Fruit fly (Drosophila melanogaster): Measurements from ENCODE around the gene CG43391.

The CG43391 gene

DNA sequence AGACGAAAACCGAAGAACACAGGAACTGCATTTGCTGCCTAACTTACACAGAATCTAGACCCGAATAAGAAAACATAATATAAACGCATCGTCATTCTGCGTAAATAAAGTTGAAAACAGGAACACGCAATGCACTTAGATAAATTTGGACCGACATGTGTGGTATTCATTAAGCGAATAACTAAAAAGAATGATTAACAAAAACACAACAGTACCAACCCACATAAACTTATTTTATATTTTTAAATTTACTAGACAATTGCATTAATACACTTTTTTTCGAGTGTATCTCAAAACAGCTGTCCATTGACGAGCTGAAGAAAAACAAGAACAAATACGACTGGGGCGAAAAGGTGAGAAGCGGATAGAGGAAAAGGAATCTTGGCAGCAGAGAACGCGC, 26.5 kb downstream of the CG43391 start:
- TF ChIP-seq Clk (GFP tag; optimal IDR thresholded peaks at IDR 0.05) (no peak), CG7101 (tag; optimal IDR thresholded peaks at IDR 0.05) (peak; percentile 6), CG33017 (tag; optimal IDR thresholded peaks at IDR 0.05) (no peak), CG7045 (GFP tag; optimal IDR thresholded peaks at IDR 0.05) (no peak), ovo (GFP tag; optimal IDR thresholded peaks at IDR 0.05) (no peak), pad (GFP tag; optimal IDR thresholded peaks at IDR 0.05) (no peak), bab1 (GFP tag; optimal IDR thresholded peaks at IDR 0.05) (no peak), toe (GFP tag; optimal IDR thresholded peaks at IDR 0.05) (no peak), kay (GFP tag; ENCODE audit: borderline replicate concordance) (no peak), tj (GFP tag; optimal IDR thresholded peaks at IDR 0.05) (no peak), CG14711 (tag; optimal IDR thresholded peaks at IDR 0.05) (peak; percentile 11), CG12768 (GFP tag; optimal IDR thresholded peaks at IDR 0.05) (no peak), Crg-1 (GFP tag; optimal IDR thresholded peaks at IDR 0.05) (no peak)

DNA sequence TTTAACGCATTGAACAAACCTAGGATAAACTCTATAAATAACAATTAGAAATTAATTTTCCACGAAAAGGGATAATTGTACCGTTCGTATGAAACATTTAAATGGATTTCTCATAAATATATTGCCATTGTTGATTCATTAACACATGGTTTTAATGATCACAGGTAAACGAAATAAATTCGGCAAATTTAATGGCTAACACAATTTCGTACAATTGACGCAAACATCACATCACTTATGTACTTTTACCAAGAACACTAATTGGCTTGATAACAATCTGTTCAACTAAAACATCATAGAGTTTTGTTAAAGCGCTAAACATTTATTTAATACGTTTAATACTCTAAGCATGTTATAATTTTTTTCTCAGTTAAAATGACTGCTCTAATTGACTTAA, 27.1 kb downstream of the CG43391 start:
- TF ChIP-seq CG14711 (tag; optimal IDR thresholded peaks at IDR 0.05) (no peak), CG7045 (GFP tag; optimal IDR thresholded peaks at IDR 0.05) (no peak), CG11617 (GFP tag; optimal IDR thresholded peaks at IDR 0.05) (no peak), cic (GFP tag; optimal IDR thresholded peaks at IDR 0.05) (no peak), tj (GFP tag; optimal IDR thresholded peaks at IDR 0.05) (no peak), toe (GFP tag; optimal IDR thresholded peaks at IDR 0.05) (no peak), Clk (GFP tag; optimal IDR thresholded peaks at IDR 0.05) (no peak), Mnt (GFP tag; optimal IDR thresholded peaks at IDR 0.05) (no peak), CG5204 (GFP tag; optimal IDR thresholded peaks at IDR 0.05) (no peak)

DNA sequence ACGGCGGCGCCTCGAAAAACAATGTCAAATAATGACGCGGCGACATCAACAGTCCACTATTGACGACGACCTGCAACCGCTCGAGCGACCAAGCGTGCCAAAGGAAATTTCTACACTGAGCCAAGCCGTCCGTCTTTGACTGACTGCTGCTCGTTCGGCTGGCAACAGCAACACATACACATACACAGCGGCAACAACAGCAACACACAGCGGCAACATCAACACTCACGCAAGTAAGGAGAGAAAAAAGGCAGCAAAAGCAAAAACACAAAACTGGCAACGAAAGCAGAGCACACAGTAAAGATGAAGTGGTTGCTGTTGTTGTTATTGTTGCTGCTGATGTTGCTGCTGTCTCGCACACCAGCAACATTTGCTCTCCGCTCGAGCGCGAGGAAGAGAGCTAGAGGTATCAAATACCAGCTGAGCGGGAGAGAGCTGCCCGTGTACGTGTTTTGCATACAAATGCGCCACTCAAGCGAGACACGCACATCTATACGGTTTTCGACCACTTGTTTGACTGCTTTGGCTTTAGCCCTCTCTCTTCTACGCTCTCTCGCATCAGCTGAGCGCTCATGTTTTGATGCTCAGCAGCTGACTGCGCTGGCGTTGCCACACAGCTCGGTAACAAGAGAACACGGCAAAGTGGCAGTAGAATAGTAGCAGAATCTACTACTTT, 27.7 kb downstream of the CG43391 start:
- TF ChIP-seq Mnt (GFP tag; optimal IDR thresholded peaks at IDR 0.05) = peak; percentile 72
- TF ChIP-seq CG1620 (GFP tag; optimal IDR thresholded peaks at IDR 0.05) = no peak
- TF ChIP-seq tj (GFP tag; optimal IDR thresholded peaks at IDR 0.05) = peak; percentile 85
- peak; percentile 87 for TF ChIP-seq CG12768 (GFP tag; optimal IDR thresholded peaks at IDR 0.05)
- no peak for TF ChIP-seq Hr96 (GFP tag; optimal IDR thresholded peaks at IDR 0.05)
- peak; percentile 38 for TF ChIP-seq CG7101 (tag; optimal IDR thresholded peaks at IDR 0.05)
- TF ChIP-seq bab1 (GFP tag; optimal IDR thresholded peaks at IDR 0.05) = peak; percentile 57
- peak; percentile 22 for TF ChIP-seq CG33017 (tag; optimal IDR thresholded peaks at IDR 0.05)
- peak; percentile 22 for TF ChIP-seq pad (GFP tag; optimal IDR thresholded peaks at IDR 0.05)
- peak; percentile 32 for TF ChIP-seq CG11617 (GFP tag; optimal IDR thresholded peaks at IDR 0.05)
- no peak for TF ChIP-seq CG14711 (tag; optimal IDR thresholded peaks at IDR 0.05)
- TF ChIP-seq cic (GFP tag; optimal IDR thresholded peaks at IDR 0.05) = peak; percentile 90
- TF ChIP-seq CG7045 (GFP tag; optimal IDR thresholded peaks at IDR 0.05) = no peak
- peak; percentile 25 for TF ChIP-seq Crg-1 (GFP tag; optimal IDR thresholded peaks at IDR 0.05)

DNA sequence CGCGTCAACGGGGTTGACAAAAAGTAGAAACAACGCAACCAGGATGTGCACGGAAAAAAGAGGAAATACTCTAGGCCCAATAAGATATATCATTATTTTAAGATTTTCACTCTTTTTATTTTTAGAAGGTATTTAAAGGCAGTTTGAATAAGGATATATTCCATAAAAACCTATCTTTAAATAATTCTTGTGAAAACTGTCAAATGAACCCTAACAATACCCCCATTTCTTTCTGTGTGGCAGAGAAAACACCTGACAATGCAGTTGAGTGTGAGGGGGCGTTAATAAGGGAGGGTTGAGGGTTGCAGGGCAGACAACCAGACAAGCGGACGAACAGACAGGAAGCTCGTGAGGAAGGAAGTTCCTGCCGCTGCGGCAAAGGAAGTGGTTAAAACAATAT, 28.9 kb downstream of the CG43391 start:
- TF ChIP-seq tj (GFP tag; optimal IDR thresholded peaks at IDR 0.05) (peak; percentile 1), cnc (optimal IDR thresholded peaks at IDR 0.05) (no peak), CG7045 (GFP tag; optimal IDR thresholded peaks at IDR 0.05) (no peak), CG14711 (tag; optimal IDR thresholded peaks at IDR 0.05) (peak; percentile 19), CG33017 (tag; optimal IDR thresholded peaks at IDR 0.05) (peak; percentile 11)

DNA sequence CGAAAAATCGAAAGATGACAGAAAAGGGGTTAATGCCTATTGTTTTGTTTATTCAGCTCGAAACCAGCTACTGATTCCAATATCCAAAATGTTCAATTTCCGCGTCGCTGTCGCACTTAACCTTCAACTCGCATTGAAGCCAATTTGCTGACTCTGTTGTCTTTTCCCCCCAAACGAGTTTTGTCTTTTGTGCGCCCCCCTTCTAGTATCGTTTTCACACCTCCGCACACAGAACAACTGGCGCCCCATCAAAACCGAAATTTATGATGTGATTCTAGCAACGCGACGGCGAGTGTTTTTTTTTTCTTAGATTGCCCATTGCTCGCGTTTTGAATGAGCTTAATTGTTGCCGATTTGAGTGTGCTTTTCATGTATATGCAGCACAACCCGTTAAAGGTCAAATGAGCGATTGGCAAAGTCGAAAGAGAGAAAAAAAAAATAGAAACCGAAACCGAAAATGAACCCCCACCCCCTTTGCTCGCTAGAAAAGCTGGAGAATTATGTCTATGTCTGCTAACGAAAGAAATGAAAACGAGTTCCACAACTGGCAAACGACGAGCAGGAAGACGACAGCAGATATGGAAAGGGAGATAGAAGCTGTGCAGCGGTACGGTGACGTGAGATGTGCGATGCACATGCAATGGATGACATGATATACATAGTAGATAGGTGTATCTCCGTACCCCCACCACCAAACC, 30.3 kb downstream of the CG43391 start:
- TF ChIP-seq tj (GFP tag; optimal IDR thresholded peaks at IDR 0.05) (peak; percentile 89), pad (GFP tag; optimal IDR thresholded peaks at IDR 0.05) (no peak), CG14711 (tag; optimal IDR thresholded peaks at IDR 0.05) (no peak), CG7045 (GFP tag; optimal IDR thresholded peaks at IDR 0.05) (no peak)

DNA sequence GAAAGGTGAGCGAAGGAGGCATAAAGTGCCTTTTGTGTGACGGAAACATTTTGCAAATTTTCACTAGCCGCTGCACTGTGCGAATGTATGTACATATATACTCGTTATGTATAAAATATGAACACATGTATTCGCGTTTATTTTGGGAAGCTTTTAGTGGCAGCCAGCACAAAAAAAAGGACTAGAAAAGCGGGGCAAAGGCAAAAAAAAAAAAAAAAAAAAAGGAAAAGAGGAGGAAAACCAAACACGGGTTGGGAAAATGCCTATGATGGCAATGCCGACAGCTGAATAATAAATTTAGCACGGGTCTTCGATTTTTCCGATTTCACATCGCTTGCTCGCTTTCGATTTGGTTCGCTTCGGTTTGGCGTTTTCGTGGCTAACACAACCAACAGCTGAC, 31.4 kb downstream of the CG43391 start:
- TF ChIP-seq CG7101 (tag; optimal IDR thresholded peaks at IDR 0.05) (no peak), tj (GFP tag; optimal IDR thresholded peaks at IDR 0.05) (peak; percentile 59)

DNA sequence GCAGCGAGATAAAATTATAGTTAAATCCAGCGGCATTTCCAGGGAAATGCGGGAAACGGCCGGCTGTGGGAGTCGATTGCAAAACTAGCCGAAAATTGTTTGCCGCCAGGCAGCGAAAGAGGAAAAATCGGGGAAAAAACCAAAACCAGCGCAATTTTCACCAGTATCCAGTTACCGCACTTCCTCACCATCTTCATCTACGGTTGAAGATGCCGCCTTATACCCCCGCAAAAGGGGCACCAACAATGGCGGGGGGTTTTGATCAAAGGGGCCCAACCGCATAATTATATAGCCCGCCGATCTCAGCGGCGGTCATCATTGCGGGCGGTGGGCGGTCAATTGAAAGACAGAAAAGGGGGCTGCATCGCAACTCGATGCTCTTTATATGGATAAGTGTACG, 32.8 kb downstream of the CG43391 start:
- no peak for TF ChIP-seq CG1620 (GFP tag; optimal IDR thresholded peaks at IDR 0.05)
- TF ChIP-seq CG12768 (GFP tag; optimal IDR thresholded peaks at IDR 0.05) = no peak
- no peak for TF ChIP-seq bab1 (GFP tag; optimal IDR thresholded peaks at IDR 0.05)
- no peak for TF ChIP-seq CG7101 (tag; optimal IDR thresholded peaks at IDR 0.05)
- peak; percentile 82 for TF ChIP-seq tj (GFP tag; optimal IDR thresholded peaks at IDR 0.05)

Measured in whole organism, adult.